Worm (Caenorhabditis elegans): ENCODE measurements around the gene T23B7.2.

T23B7.2 gene

DNA sequence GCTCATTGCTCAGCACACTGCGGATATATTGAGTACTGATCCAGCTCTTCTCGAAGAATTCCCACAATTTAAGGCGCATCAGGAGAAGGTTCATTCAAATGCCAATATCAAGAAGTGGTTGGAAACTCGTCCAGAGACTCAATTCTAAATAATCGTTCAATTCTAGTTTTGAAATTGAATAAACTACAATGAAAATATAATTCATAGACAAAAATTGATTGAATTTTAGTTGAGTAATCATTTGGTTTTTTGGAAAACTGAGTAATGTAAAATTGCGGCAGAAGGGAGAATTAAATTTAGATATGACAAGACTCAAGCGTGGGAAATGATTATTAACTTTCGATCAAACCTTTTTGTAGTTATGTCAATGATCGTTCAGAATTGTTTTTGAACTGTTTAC is 42.4 kb upstream of the T23B7.2 start:
- no peak for TF ChIP-seq alr-1 (tag; optimal IDR thresholded peaks at IDR 0.05)
- no peak for TF ChIP-seq elt-3 (tag; optimal IDR thresholded peaks at IDR 0.05)
- TF ChIP-seq ztf-1 (GFP tag; conservative IDR thresholded peaks at IDR 0.05): no peak
- TF ChIP-seq F13H6.1 (tag; optimal IDR thresholded peaks at IDR 0.05): no peak
- TF ChIP-seq ZK546.5 (tag; optimal IDR thresholded peaks at IDR 0.05): no peak
- TF ChIP-seq ztf-11 (tag; optimal IDR thresholded peaks at IDR 0.05): no peak
- TF ChIP-seq lin-13 (GFP tag; optimal IDR thresholded peaks at IDR 0.05): no peak
- no peak for TF ChIP-seq sem-4 (tag; optimal IDR thresholded peaks at IDR 0.05)
- no peak for TF ChIP-seq egl-27 (tag; optimal IDR thresholded peaks at IDR 0.05)
- no peak for TF ChIP-seq C34F6.9 (tag; optimal IDR thresholded peaks at IDR 0.05)
- TF ChIP-seq ceh-16 (tag; optimal IDR thresholded peaks at IDR 0.05): no peak
- TF ChIP-seq unc-39 (tag; optimal IDR thresholded peaks at IDR 0.05): no peak
- no peak for TF ChIP-seq nhr-6 (tag; optimal IDR thresholded peaks at IDR 0.05)

DNA sequence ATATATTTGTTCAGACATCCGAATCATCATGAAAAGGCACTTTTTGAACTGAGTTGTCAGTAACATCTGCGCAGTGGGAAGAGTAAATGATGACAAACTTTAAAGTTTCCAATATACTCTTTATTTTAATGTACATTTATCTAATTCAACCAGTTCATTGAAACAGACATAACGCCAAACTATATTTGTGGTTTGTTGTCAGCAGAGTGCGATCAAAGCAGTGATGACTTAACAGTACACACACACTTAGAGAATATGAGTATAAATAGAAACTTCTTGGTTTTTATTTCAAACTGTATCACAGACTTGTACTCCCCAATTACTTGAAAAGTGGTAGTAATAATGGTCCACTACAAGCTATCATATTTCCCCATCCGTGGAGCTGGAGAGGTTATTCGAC is 41.4 kb upstream of the T23B7.2 start, which contains the start of gene gst-8:
Gene gst-8, plus strand, starts transcription at position 301 of the 400 bp plus-strand sequence.
- TF ChIP-seq skn-1 (tag; optimal IDR thresholded peaks at IDR 0.05): peak; percentile 56
- TF ChIP-seq unc-55 (GFP tag; optimal IDR thresholded peaks at IDR 0.05): no peak
- TF ChIP-seq lin-39 (tag; optimal IDR thresholded peaks at IDR 0.05): no peak
- TF ChIP-seq ztf-1 (GFP tag; conservative IDR thresholded peaks at IDR 0.05): no peak
- no peak for TF ChIP-seq blmp-1 (tag; optimal IDR thresholded peaks at IDR 0.05; ENCODE audit: insufficient read depth)

DNA sequence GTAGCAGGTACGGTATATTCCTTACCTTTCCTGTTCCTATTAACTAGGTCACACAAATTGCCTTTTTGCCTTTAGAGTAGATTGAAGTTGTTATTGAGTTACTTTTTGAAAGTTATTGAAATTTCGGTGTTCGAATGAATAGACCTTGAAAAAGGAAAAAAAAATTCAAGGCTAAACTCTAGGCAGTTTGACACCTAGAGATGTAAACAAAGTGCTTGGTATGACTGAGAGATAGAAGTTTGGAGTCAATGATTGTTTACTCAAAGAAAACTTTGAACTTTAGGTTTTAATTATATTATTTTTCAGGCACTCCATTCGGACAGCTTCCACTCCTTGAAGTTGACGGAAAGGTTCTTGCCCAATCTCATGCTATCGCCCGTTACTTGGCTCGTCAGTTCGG is 40.5 kb upstream of the T23B7.2 start:
- TF ChIP-seq crh-2 (tag; optimal IDR thresholded peaks at IDR 0.05): peak; percentile 1
- TF ChIP-seq nhr-25 (tag; optimal IDR thresholded peaks at IDR 0.05): peak; percentile 38
- TF ChIP-seq zag-1 (tag; optimal IDR thresholded peaks at IDR 0.05): no peak

DNA sequence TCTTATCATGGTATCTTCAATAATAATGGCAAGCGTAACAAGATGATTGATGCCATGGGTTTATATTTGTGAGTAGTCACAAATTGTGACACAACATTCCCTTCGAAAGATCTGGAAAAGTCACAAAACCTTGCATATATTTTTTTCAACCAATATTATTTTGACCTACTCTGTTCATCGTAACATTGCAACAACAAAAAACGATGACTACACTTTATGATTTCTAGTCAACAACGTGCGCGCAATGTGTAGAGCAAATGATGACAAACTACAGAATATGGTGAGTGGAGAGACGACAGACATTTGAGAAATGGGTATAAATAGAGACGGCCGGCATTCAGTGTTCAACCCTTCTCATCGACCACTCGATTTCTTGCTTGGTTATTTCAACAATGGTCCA is 39.7 kb upstream of the T23B7.2 start, which contains the start of gene gst-7:
Gene gst-7, plus strand, starts transcription at position 336 of the 400 bp plus-strand sequence.
- TF ChIP-seq ama-1 (optimal IDR thresholded peaks at IDR 0.05) (no peak), zag-1 (tag; optimal IDR thresholded peaks at IDR 0.05) (no peak), gmeb-1 (tag; optimal IDR thresholded peaks at IDR 0.05) (peak; percentile 6), lin-11 (tag; optimal IDR thresholded peaks at IDR 0.05) (no peak), sma-3 (GFP tag; optimal IDR thresholded peaks at IDR 0.05) (peak; percentile 61), F13H6.1 (tag; optimal IDR thresholded peaks at IDR 0.05) (peak; percentile 23), ceh-16 (tag; optimal IDR thresholded peaks at IDR 0.05) (no peak), mab-5 (tag; optimal IDR thresholded peaks at IDR 0.05) (no peak), snpc-4 (tag; optimal IDR thresholded peaks at IDR 0.05) (no peak), nhr-77 (tag; optimal IDR thresholded peaks at IDR 0.05) (no peak), aly-2 (tag; optimal IDR thresholded peaks at IDR 0.05) (no peak), nhr-25 (tag; optimal IDR thresholded peaks at IDR 0.05) (peak; percentile 62), nhr-237 (tag; optimal IDR thresholded peaks at IDR 0.05) (no peak), nhr-11 (tag; optimal IDR thresholded peaks at IDR 0.05) (no peak), R02D3.7 (tag; optimal IDR thresholded peaks at IDR 0.05) (no peak), egl-27 (tag; optimal IDR thresholded peaks at IDR 0.05) (no peak), lsy-2 (tag; optimal IDR thresholded peaks at IDR 0.05) (no peak), skn-1 (tag; optimal IDR thresholded peaks at IDR 0.05) (peak; percentile 94), mdl-1 (tag; optimal IDR thresholded peaks at IDR 0.05) (no peak), unc-55 (GFP tag; optimal IDR thresholded peaks at IDR 0.05) (peak; percentile 15), lin-39 (tag; optimal IDR thresholded peaks at IDR 0.05) (no peak), C34F6.9 (tag; optimal IDR thresholded peaks at IDR 0.05) (peak; percentile 1), lin-13 (GFP tag; optimal IDR thresholded peaks at IDR 0.05) (no peak), unc-62 (GFP tag; optimal IDR thresholded peaks at IDR 0.05) (no peak), ztf-4 (tag; optimal IDR thresholded peaks at IDR 0.05) (no peak), fos-1 (tag; optimal IDR thresholded peaks at IDR 0.05) (peak; percentile 64), ztf-1 (GFP tag; conservative IDR thresholded peaks at IDR 0.05) (no peak), blmp-1 (tag; optimal IDR thresholded peaks at IDR 0.05; ENCODE audit: insufficient read depth) (no peak), ceh-82 (tag; optimal IDR thresholded peaks at IDR 0.05) (no peak), sma-9 (GFP tag; optimal IDR thresholded peaks at IDR 0.05) (peak; percentile 75), sma-9 (tag; optimal IDR thresholded peaks at IDR 0.05) (no peak), crh-2 (tag; optimal IDR thresholded peaks at IDR 0.05) (peak; percentile 21), elt-1 (tag; optimal IDR thresholded peaks at IDR 0.05) (no peak), nhr-12 (tag; optimal IDR thresholded peaks at IDR 0.05) (no peak), sem-4 (tag; optimal IDR thresholded peaks at IDR 0.05) (no peak), alr-1 (tag; optimal IDR thresholded peaks at IDR 0.05) (no peak), Y55F3AM.14 (GFP tag; optimal IDR thresholded peaks at IDR 0.05) (no peak), nhr-129 (tag; optimal IDR thresholded peaks at IDR 0.05) (peak; percentile 26), nhr-23 (tag; optimal IDR thresholded peaks at IDR 0.05) (no peak), nhr-21 (tag; optimal IDR thresholded peaks at IDR 0.05) (no peak), elt-3 (tag; optimal IDR thresholded peaks at IDR 0.05) (no peak), nhr-6 (tag; optimal IDR thresholded peaks at IDR 0.05) (no peak), ztf-11 (tag; optimal IDR thresholded peaks at IDR 0.05) (no peak), ZK546.5 (tag; optimal IDR thresholded peaks at IDR 0.05) (no peak)
